Worm (Caenorhabditis elegans): Measurements from ENCODE around the gene hoe-1.

DNA sequence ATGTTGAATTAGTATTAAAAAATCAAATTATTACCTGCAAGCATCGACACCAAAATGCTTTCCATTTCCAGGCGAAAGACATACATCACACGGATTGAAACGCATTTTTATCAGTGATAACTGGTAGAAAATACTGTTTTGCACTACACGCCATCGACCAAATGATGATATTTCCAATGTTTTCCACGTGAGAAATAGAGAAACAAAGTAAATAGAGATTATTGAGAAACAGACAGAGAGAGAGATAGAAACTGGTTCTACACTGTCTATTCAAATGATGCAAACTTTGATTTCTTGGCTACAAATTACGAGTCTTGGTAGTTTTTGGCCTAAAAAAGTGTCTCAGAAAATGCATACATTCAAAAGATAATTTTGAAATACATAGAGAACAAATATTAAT lies 44.3 kb upstream of the hoe-1 start, which contains the start of gene nhr-104:
- TF ChIP-seq him-1 (tag; optimal IDR thresholded peaks at IDR 0.05) (no peak), dao-5 (tag; optimal IDR thresholded peaks at IDR 0.05) (no peak)

Measured in whole organism, L4/young adult.